Fruit fly (Drosophila melanogaster) whole organism, pupa: ENCODE results near the gene CG1074.

ENCODE experiments used
- CG10348 ChIP-seq: fragments of 200-800 bp; sonication (Bioruptor generic); IDR thresholded peaks from 2 replicates; pipeline ENCODE4 v1.3.6; 2022; ENCODE audit warnings: missing biosample characterization, missing genetic modification characterization
- CG12605 ChIP-seq: fragments of 200-800 bp; sonication (Bioruptor generic); IDR thresholded peaks from 2 replicates; pipeline ENCODE4 v1.3.6; 2022; ENCODE audit warnings: missing biosample characterization, missing genetic modification characterization
- CG14655 ChIP-seq: fragments of 200-800 bp; sonication (Bioruptor generic); optimal IDR thresholded peaks from 3 replicates; lab custom pipeline; 2017; ENCODE audit warnings: mild to moderate bottlenecking, missing biosample characterization, missing genetic modification reagents, missing genetic modification characterization
- CG15710 ChIP-seq: fragments of 200-800 bp; sonication (Bioruptor generic); optimal IDR thresholded peaks from 2 replicates; lab custom pipeline; 2018; ENCODE audit warnings: missing biosample characterization, mild to moderate bottlenecking, missing genetic modification characterization, moderate library complexity
- CG17806 ChIP-seq: fragments of 200-800 bp; sonication (Bioruptor generic); optimal IDR thresholded peaks from 2 replicates; lab custom pipeline; 2018; ENCODE audit warnings: missing biosample characterization, mild to moderate bottlenecking, missing genetic modification characterization, moderate library complexity
- CG34367 ChIP-seq: fragments of 200-800 bp; sonication (Bioruptor generic); optimal IDR thresholded peaks from 2 replicates; lab custom pipeline; 2018; ENCODE audit warnings: missing biosample characterization, mild to moderate bottlenecking, missing genetic modification characterization
- CG8159 ChIP-seq: fragments of 200-800 bp; sonication (Bioruptor generic); optimal IDR thresholded peaks from 3 replicates; lab custom pipeline; 2018; ENCODE audit warnings: missing biosample characterization, mild to moderate bottlenecking, missing genetic modification characterization, moderate library complexity
- D1 ChIP-seq: fragments of 200-800 bp; sonication (Bioruptor generic); optimal IDR thresholded peaks from 2 replicates; lab custom pipeline; 2018; ENCODE audit warnings: missing biosample characterization, mild to moderate bottlenecking, missing genetic modification characterization, moderate library complexity
- EcR ChIP-seq: fragments of 200-800 bp; sonication (Bioruptor generic); optimal IDR thresholded peaks from 3 replicates; lab custom pipeline; 2019; ENCODE audit warnings: missing biosample characterization, missing genetic modification characterization, mild to moderate bottlenecking, moderate library complexity, missing genetic modification reagents
- Pif1A ChIP-seq: fragments of 200-800 bp; sonication (Bioruptor generic); optimal IDR thresholded peaks from 3 replicates; lab custom pipeline; 2016; ENCODE audit warnings: missing biosample characterization, missing genetic modification characterization
- Pif1B ChIP-seq: fragments of 200-800 bp; sonication (Bioruptor generic); optimal IDR thresholded peaks from 3 replicates; lab custom pipeline; 2016; ENCODE audit warnings: missing biosample characterization, missing genetic modification characterization
- Snoo ChIP-seq: fragments of 200-800 bp; sonication (Bioruptor generic); optimal IDR thresholded peaks from 3 replicates; lab custom pipeline; 2017; ENCODE audit warnings: missing biosample characterization, mild to moderate bottlenecking, missing genetic modification characterization, inconsistent platforms
- fd96Ca ChIP-seq: fragments of 200-800 bp; sonication (Bioruptor generic); IDR thresholded peaks from 3 replicates; pipeline ENCODE4 v1.3.6; 2022; ENCODE audit warnings: missing biosample characterization, missing genetic modification characterization

- TF ChIP-seq CG34367 (no peak), CG14655 (no peak), CG17806 (no peak), Snoo (tag; lab: Kevin White, UChicago) (no peak), CG12605 (no peak), CG8159 (tag; lab: Kevin White, UChicago) (no peak), CG10348 (GFP tag; lab: Robert Waterston, UW) (no peak), D1 (tag; lab: Kevin White, UChicago) (no peak), fd96Ca (GFP tag; lab: Robert Waterston, UW) (no peak), Pif1B (GFP tag; lab: Kevin White, UChicago) (no peak), CG15710 (tag; lab: Kevin White, UChicago) (no peak), Pif1A (GFP tag; lab: Kevin White, UChicago) (no peak), EcR (no peak)
These were observed 17.6 kb upstream of the CG1074 start, which contains the start of gene CG31528 for dm6 chr3R:4416138-4416537.
